4 worm cellular contexts compared by ENCODE assay signal in the genomic region with DNA sequence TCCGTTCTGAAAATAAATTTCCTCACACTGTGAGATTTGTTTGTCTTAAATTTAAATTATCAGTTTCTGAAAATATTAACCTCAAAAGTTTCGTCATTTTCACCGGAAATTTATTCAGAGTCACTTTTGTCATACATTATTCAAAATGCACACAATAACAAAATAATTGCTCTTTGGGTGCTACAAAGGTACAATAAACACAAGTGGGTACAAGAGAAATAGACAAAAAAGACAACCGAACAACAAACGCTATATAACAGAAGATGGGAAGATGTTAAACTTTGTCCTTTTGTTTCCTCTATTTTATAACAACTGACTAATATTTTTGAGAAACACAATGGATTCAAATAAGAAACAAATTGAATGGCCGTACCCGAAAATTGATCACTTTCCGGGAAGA.
TF ChIP-seq lines count a peak whose summit lies in the region.

No protein-coding gene starts in this region.

TF ChIP-seq in whole organism, L1 larva, 84 proteins besides CTCF, POLR2A, EP300 and RAD21:
- no peak for TF ChIP-seq nhr-47 (tag; optimal IDR thresholded peaks at IDR 0.05; lab: Kevin White, UChicago)
- no peak for TF ChIP-seq nhr-77 (tag; optimal IDR thresholded peaks at IDR 0.05; lab: Kevin White, UChicago)
- no peak for TF ChIP-seq fkh-4 (tag; optimal IDR thresholded peaks at IDR 0.05; lab: Kevin White, UChicago; ENCODE audit: borderline replicate concordance)
- no peak for TF ChIP-seq pag-3 (tag; optimal IDR thresholded peaks at IDR 0.05; lab: Kevin White, UChicago; ENCODE audit: borderline replicate concordance, insufficient read depth)
- peak; percentile 85 for TF ChIP-seq nhr-11 (tag; optimal IDR thresholded peaks at IDR 0.05; lab: Kevin White, UChicago)
- no peak for TF ChIP-seq lin-35 (GFP tag; optimal IDR thresholded peaks at IDR 0.05; lab: Kevin White, UChicago)
- TF ChIP-seq ceh-88 (GFP tag; IDR thresholded peaks at IDR 0.05; lab: Robert Waterston, UW): no peak
- TF ChIP-seq nhr-28 (tag; optimal IDR thresholded peaks at IDR 0.05; lab: Kevin White, UChicago): no peak
- TF ChIP-seq nhr-19 (GFP tag; conservative IDR thresholded peaks at IDR 0.05; lab: Robert Waterston, UW): peak; percentile 14; the same call in 1 of the 2 replicates

TF ChIP-seq in whole organism, L2 larva, 48 proteins besides CTCF, POLR2A, EP300 and RAD21:
- peak; percentile 46 for TF ChIP-seq nhr-11 (tag; optimal IDR thresholded peaks at IDR 0.05; lab: Kevin White, UChicago)
- no peak for TF ChIP-seq mbf-1 (tag; optimal IDR thresholded peaks at IDR 0.05; lab: Kevin White, UChicago)

TF ChIP-seq in whole organism, L3 larva, 47 proteins besides CTCF, POLR2A, EP300 and RAD21:
- no peak for TF ChIP-seq elt-3 (tag; optimal IDR thresholded peaks at IDR 0.05; lab: Kevin White, UChicago)
- TF ChIP-seq pqm-1 (tag; optimal IDR thresholded peaks at IDR 0.05; lab: Kevin White, UChicago): peak; percentile 2
- TF ChIP-seq nhr-11 (tag; optimal IDR thresholded peaks at IDR 0.05; lab: Kevin White, UChicago): peak; percentile 98

TF ChIP-seq in whole organism, L4 larva, 104 proteins besides CTCF, POLR2A, EP300 and RAD21:
- TF ChIP-seq F49E8.2 (tag; optimal IDR thresholded peaks at IDR 0.05; lab: Kevin White, UChicago; ENCODE audit: borderline replicate concordance) (no peak), egl-43 (GFP tag; IDR thresholded peaks at IDR 0.05; lab: Robert Waterston, UW) (no peak), tag-97 (GFP tag; IDR thresholded peaks at IDR 0.05; lab: Robert Waterston, UW) (no peak), madf-9 (GFP tag; conservative IDR thresholded peaks at IDR 0.05; lab: Robert Waterston, UW) (no peak), dve-1 (tag; optimal IDR thresholded peaks at IDR 0.05; lab: Kevin White, UChicago; ENCODE audit: insufficient read depth) (no peak), snpc-1.2 (GFP tag; IDR thresholded peaks at IDR 0.05; lab: Robert Waterston, UW) (no peak), snpc-4 (tag; optimal IDR thresholded peaks at IDR 0.05; lab: Kevin White, UChicago) (no peak), nhr-11 (tag; optimal IDR thresholded peaks at IDR 0.05; lab: Kevin White, UChicago) (peak; percentile 100), nhr-28 (tag; optimal IDR thresholded peaks at IDR 0.05; lab: Kevin White, UChicago) (peak; percentile 89), spr-1 (tag; optimal IDR thresholded peaks at IDR 0.05; lab: Kevin White, UChicago) (no peak)

Comparison
In these comparisons a context has a peak if more than half of its experiments do, and no peak if none do; other contexts are left out.
1. Of the 29 proteins assayed by ChIP-seq in both whole organism, L4 larva and whole organism, L1 larva: peak only in whole organism, L4 larva: nhr-28; only in whole organism, L1 larva: none; in both: nhr-11; in neither: 27.